Worm (Caenorhabditis elegans): Measurements from ENCODE around the gene T16G1.3.

T16G1.3 gene

DNA sequence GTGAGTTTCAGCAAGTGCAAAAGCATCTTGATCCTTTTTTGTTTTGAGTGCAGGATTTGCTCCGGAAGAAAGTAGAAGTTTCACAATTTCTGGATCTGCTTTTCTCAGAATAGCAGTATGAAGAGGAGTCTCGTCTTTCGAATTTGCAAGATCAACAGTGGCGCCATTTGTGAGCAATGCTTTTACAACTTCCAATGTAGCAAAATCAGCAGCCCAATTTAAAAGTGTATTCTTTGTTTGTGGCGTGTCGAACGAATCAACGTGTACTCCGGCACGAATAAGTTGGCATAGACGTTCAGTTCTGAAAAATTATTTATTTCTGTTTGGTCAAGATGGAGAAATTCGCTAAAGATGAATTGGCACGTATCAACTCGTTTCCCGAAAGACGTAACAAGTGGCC is 5.5 kb upstream of the T16G1.3 start, which contains the start of gene T16G1.13:
T16G1.13 (plus strand) TSS at position 301 of the 400 bp plus-strand sequence.
- TF ChIP-seq ama-1 (optimal IDR thresholded peaks at IDR 0.05), result no peak
- TF ChIP-seq unc-62 (GFP tag; optimal IDR thresholded peaks at IDR 0.05 in 1 of 2), result peak in 1 of 2 experiments; percentile 29
- no peak for TF ChIP-seq unc-62 (tag; optimal IDR thresholded peaks at IDR 0.05)

ce11 chrV:12944775-12945174 is 646 bp upstream of the T16G1.3 start, which contains the start of gene grl-2:
Gene grl-2 (plus strand): TSS chrV:12945075.
- no peak for TF ChIP-seq ceh-20 (GFP tag; IDR thresholded peaks at IDR 0.05)
- no peak for TF ChIP-seq spr-3 (GFP tag; optimal IDR thresholded peaks at IDR 0.05)
- TF ChIP-seq arid-1 (GFP tag; conservative IDR thresholded peaks at IDR 0.05), result no peak
- no peak for TF ChIP-seq nhr-42 (GFP tag; IDR thresholded peaks at IDR 0.05)
- TF ChIP-seq gei-8 (GFP tag; optimal IDR thresholded peaks at IDR 0.05), result no peak
- TF ChIP-seq dpl-1 (GFP tag; optimal IDR thresholded peaks at IDR 0.05), result no peak
- no peak for TF ChIP-seq daf-8 (GFP tag; IDR thresholded peaks at IDR 0.05)
- TF ChIP-seq R02D3.7 (tag; optimal IDR thresholded peaks at IDR 0.05), result no peak
- no peak for TF ChIP-seq T26A8.4 (GFP tag; IDR thresholded peaks at IDR 0.05)
- no peak for TF ChIP-seq fkh-10 (GFP tag; optimal IDR thresholded peaks at IDR 0.05)
- no peak for TF ChIP-seq dmd-8 (GFP tag; IDR thresholded peaks at IDR 0.05)

DNA sequence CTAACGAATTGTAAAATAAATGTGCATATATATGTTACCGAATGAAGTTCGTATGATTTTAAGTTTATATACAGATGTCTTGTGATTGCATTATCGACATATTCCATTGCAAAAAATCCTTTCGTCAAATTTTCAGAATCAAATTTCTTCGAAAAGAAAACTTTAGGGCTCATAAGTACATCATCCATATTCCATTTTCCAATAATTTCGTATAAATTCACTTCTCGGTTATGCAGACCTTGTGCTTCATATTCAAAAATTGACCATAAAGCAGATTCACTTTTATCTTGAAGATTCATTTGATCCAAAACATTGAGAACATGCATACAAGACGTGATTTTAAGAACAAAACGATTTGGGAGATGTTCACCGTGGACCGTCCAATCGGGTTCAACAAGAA is 730 bp downstream of the T16G1.3 start:
- TF ChIP-seq unc-62 (GFP tag; optimal IDR thresholded peaks at IDR 0.05 in 1 of 2), result peak in 1 of 2 experiments; percentile 92
- no peak for TF ChIP-seq unc-62 (tag; optimal IDR thresholded peaks at IDR 0.05)
- no peak for TF ChIP-seq hif-1 (tag; optimal IDR thresholded peaks at IDR 0.05)

ce11 chrV:12941797-12942474 is 2.2 kb downstream of the T16G1.3 start, which contains the start of gene T16G1.4:
Gene T16G1.4 (minus strand): TSS chrV:12941847.
- TF ChIP-seq hlh-30 (tag; optimal IDR thresholded peaks at IDR 0.05; ENCODE audit: insufficient read depth), result peak; percentile 46
- TF ChIP-seq daf-16 (GFP tag; optimal IDR thresholded peaks at IDR 0.05), result no peak
- TF ChIP-seq daf-16 (tag; optimal IDR thresholded peaks at IDR 0.05), result peak; percentile 51
- TF ChIP-seq dmd-8 (GFP tag; IDR thresholded peaks at IDR 0.05), result no peak
- TF ChIP-seq nhr-28 (tag; optimal IDR thresholded peaks at IDR 0.05), result peak; percentile 11

DNA sequence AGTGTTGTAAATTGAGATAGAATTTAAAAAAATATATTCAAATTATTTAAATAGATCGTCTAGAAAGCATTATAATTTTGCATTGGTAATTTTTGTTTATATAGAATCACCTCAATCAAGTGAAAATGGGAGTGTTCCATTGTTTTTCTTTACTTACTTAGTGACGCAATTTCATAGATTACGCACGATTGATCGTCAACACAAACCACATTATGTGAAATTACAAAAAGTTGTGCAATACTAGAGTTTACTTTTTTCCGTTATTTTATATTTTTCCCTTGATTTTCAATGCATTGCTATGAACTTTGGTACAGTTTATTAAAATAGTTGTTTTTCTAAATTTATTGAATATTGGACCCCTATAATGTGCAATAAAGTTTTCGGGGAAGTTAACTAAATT is 4.7 kb downstream of the T16G1.3 start, which contains the start of gene T16G1.5:
T16G1.5 (minus strand) TSS at position 119 of the 400 bp plus-strand sequence.
- TF ChIP-seq mep-1 (tag; optimal IDR thresholded peaks at IDR 0.05) (no peak), F26F4.8 (GFP tag; conservative IDR thresholded peaks at IDR 0.05) (no peak), hmg-1.1 (GFP tag; IDR thresholded peaks at IDR 0.05) (no peak), hlh-11 (tag; optimal IDR thresholded peaks at IDR 0.05) (no peak), mdl-1 (tag; optimal IDR thresholded peaks at IDR 0.05) (no peak), fos-1 (tag; optimal IDR thresholded peaks at IDR 0.05) (no peak), spr-3 (GFP tag; optimal IDR thresholded peaks at IDR 0.05) (no peak), ztf-7 (tag; optimal IDR thresholded peaks at IDR 0.05) (no peak), nhr-111 (GFP tag; optimal IDR thresholded peaks at IDR 0.05) (no peak), zfp-2 (tag; optimal IDR thresholded peaks at IDR 0.05) (no peak), F37D6.2 (tag; optimal IDR thresholded peaks at IDR 0.05) (no peak), lin-15B (tag; optimal IDR thresholded peaks at IDR 0.05) (no peak), lsy-2 (tag; optimal IDR thresholded peaks at IDR 0.05) (no peak), snpc-4 (tag; optimal IDR thresholded peaks at IDR 0.05) (no peak), lin-38 (GFP tag; IDR thresholded peaks at IDR 0.05) (no peak), T20F7.1 (GFP tag; optimal IDR thresholded peaks at IDR 0.05) (no peak), nhr-237 (tag; optimal IDR thresholded peaks at IDR 0.05) (no peak), duxl-1 (tag; optimal IDR thresholded peaks at IDR 0.05; ENCODE audit: poor library complexity) (no peak), dmd-6 (GFP tag; IDR thresholded peaks at IDR 0.05) (0 out of 2 replicates have a peak, but pooled peaks have one; percentile 23), cey-2 (tag; optimal IDR thresholded peaks at IDR 0.05; ENCODE audit: borderline replicate concordance, insufficient read depth) (no peak), pqm-1 (tag; optimal IDR thresholded peaks at IDR 0.05) (peak; percentile 40), nhr-11 (tag; optimal IDR thresholded peaks at IDR 0.05) (no peak), lin-29 (GFP tag; IDR thresholded peaks at IDR 0.05) (no peak), zip-2 (tag; optimal IDR thresholded peaks at IDR 0.05) (peak; percentile 88), ceh-44 (GFP tag; IDR thresholded peaks at IDR 0.05) (no peak), ctbp-1 (GFP tag; IDR thresholded peaks at IDR 0.05) (no peak)

Data from whole organism, L4 larva.